Worm (Caenorhabditis elegans): ENCODE results near the gene F54F2.9.

DNA sequence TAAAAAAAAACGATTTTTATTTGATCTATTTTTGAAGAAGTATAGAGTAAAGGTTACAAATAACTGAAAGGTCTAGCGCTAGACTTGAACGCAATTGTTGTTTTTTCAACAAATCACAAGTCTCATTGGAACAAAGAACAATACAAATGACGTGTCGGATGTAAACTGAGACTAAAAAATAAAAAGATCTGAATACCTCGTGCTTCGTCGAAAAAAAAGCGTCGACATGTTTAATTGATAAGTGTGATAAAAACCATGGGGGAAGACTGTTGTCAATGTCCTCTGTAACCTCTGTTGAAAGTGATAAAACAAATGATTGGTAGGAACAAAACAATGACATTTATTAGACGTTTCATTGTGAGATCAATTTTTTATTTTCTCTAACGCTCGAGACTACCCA, 44.3 kb downstream of the F54F2.9 start:
- no peak for TF ChIP-seq fos-1 (tag; optimal IDR thresholded peaks at IDR 0.05)
- no peak for TF ChIP-seq nhr-237 (tag; optimal IDR thresholded peaks at IDR 0.05)
- TF ChIP-seq nhr-76 (tag; optimal IDR thresholded peaks at IDR 0.05) = no peak
- no peak for TF ChIP-seq zag-1 (tag; optimal IDR thresholded peaks at IDR 0.05)
- no peak for TF ChIP-seq nhr-12 (tag; optimal IDR thresholded peaks at IDR 0.05)
- TF ChIP-seq mdl-1 (tag; optimal IDR thresholded peaks at IDR 0.05) = no peak
- TF ChIP-seq ZK546.5 (tag; optimal IDR thresholded peaks at IDR 0.05) = no peak
- TF ChIP-seq nhr-77 (tag; optimal IDR thresholded peaks at IDR 0.05) = no peak
- no peak for TF ChIP-seq R02D3.7 (tag; optimal IDR thresholded peaks at IDR 0.05)
- no peak for TF ChIP-seq unc-39 (tag; optimal IDR thresholded peaks at IDR 0.05)
- TF ChIP-seq ama-1 (optimal IDR thresholded peaks at IDR 0.05) = no peak

Measured in whole organism, L3 larva.